Fruit fly (Drosophila melanogaster) whole organism, embryonic: ENCODE data around the gene Hacd1.
A peak's percentile ranks its signal among the peaks of the same experiment; 100 is the strongest.

Source experiments
- Abd-B ChIP-seq: fragments of 200-800 bp; sonication (Bioruptor generic); optimal IDR thresholded peaks from 2 replicates; lab custom pipeline; 2018; ENCODE audit warnings: missing biosample characterization, mild to moderate bottlenecking, missing genetic modification characterization, moderate library complexity
- BEAF-32 ChIP-seq: fragments of 200-800 bp; sonication (Bioruptor generic); optimal IDR thresholded peaks from 3 replicates; lab custom pipeline; 2017; ENCODE audit warnings: missing biosample characterization, missing genetic modification characterization, mild to moderate bottlenecking, moderate library complexity, missing genetic modification reagents
- CG10366 ChIP-seq: fragments of 200-800 bp; sonication (Bioruptor generic); IDR thresholded peaks from 2 replicates; pipeline ENCODE4 v1.3.6; 2022; ENCODE audit warnings: missing biosample characterization, missing genetic modification characterization
- CG12219 ChIP-seq: fragments of 200-800 bp; sonication (Bioruptor generic); optimal IDR thresholded peaks from 3 replicates; lab custom pipeline; 2018; ENCODE audit warnings: missing biosample characterization, mild to moderate bottlenecking, missing genetic modification characterization
- CG15601 ChIP-seq: fragments of 200-800 bp; sonication (Bioruptor generic); optimal IDR thresholded peaks from 3 replicates; lab custom pipeline; 2019; ENCODE audit warnings: missing biosample characterization, mild to moderate bottlenecking, missing genetic modification characterization, moderate library complexity
- CG1602 ChIP-seq: fragments of 200-800 bp; sonication (Bioruptor generic); optimal IDR thresholded peaks from 3 replicates; lab custom pipeline; 2016; ENCODE audit warnings: missing biosample characterization, missing genetic modification characterization
- CG1603 ChIP-seq: fragments of 200-800 bp; sonication (Bioruptor generic); optimal IDR thresholded peaks from 2 replicates; lab custom pipeline; 2019; ENCODE audit warnings: missing biosample characterization, mild to moderate bottlenecking, missing genetic modification characterization, moderate library complexity
- CG17361 ChIP-seq: fragments of 200-800 bp; sonication (Bioruptor generic); IDR thresholded peaks from 3 replicates; pipeline ENCODE4 v1.3.6; 2022; ENCODE audit warnings: missing biosample characterization, missing genetic modification characterization
- CG17912 ChIP-seq: fragments of 200-800 bp; sonication (Bioruptor generic); optimal IDR thresholded peaks from 2 replicates; lab custom pipeline; 2018; ENCODE audit warnings: missing biosample characterization, mild to moderate bottlenecking, missing genetic modification characterization
- CG2116 ChIP-seq: fragments of 200-800 bp; sonication (Bioruptor generic); optimal IDR thresholded peaks from 3 replicates; lab custom pipeline; 2018; ENCODE audit warnings: missing biosample characterization, mild to moderate bottlenecking, missing genetic modification characterization
- CG31441 ChIP-seq: fragments of 200-800 bp; sonication (Bioruptor generic); IDR thresholded peaks from 2 replicates; pipeline ENCODE4 v1.3.6; 2022; ENCODE audit warnings: missing biosample characterization, missing genetic modification characterization
- CG4404 ChIP-seq: fragments of 200-800 bp; sonication (Bioruptor generic); IDR thresholded peaks from 2 replicates; pipeline ENCODE4 v1.3.6; 2022; ENCODE audit warnings: missing biosample characterization, missing genetic modification characterization
- CG6854 ChIP-seq: fragments of 200-800 bp; sonication (Bioruptor generic); optimal IDR thresholded peaks from 3 replicates; lab custom pipeline; 2017; ENCODE audit warnings: missing biosample characterization, mild to moderate bottlenecking, missing genetic modification characterization
- CG7963 ChIP-seq: fragments of 200-800 bp; sonication (Bioruptor generic); IDR thresholded peaks from 3 replicates; pipeline ENCODE4 v1.3.6; 2022; ENCODE audit warnings: missing biosample characterization, missing genetic modification characterization; ENCODE audit not compliant: partially characterized antibody
- CG8765 ChIP-seq: fragments of 200-800 bp; sonication (Bioruptor generic); IDR thresholded peaks from 2 replicates; pipeline ENCODE4 v1.3.6; 2022; ENCODE audit warnings: missing biosample characterization, missing genetic modification characterization
- CG9437 ChIP-seq: fragments of 200-800 bp; sonication (Bioruptor generic); optimal IDR thresholded peaks from 2 replicates; lab custom pipeline; 2018; ENCODE audit warnings: missing biosample characterization, mild to moderate bottlenecking, missing genetic modification characterization
- CTCF ChIP-seq: fragments of 200-800 bp; sonication (Bioruptor generic); optimal IDR thresholded peaks from 2 replicates; lab custom pipeline; 2017; ENCODE audit warnings: missing biosample characterization, mild to moderate bottlenecking, missing genetic modification characterization, moderate library complexity
- Camta ChIP-seq: fragments of 200-800 bp; sonication (Bioruptor generic); optimal IDR thresholded peaks from 2 replicates; lab custom pipeline; 2016; ENCODE audit warnings: missing biosample characterization, missing genetic modification characterization
- Deaf1 ChIP-seq: fragments of 200-800 bp; optimal IDR thresholded peaks from 3 replicates; lab custom pipeline; 2019; ENCODE audit warnings: missing biosample characterization, mild to moderate bottlenecking, missing genetic modification characterization, moderate library complexity
- Doc3 ChIP-seq: fragments of 200-800 bp; sonication (Bioruptor generic); IDR thresholded peaks from 3 replicates; pipeline ENCODE4 v1.3.6; 2022; ENCODE audit warnings: missing biosample characterization, missing genetic modification characterization; ENCODE audit not compliant: partially characterized antibody
- Dp ChIP-seq: fragments of 200-800 bp; sonication (Bioruptor generic); optimal IDR thresholded peaks from 2 replicates; lab custom pipeline; 2018; ENCODE audit warnings: missing biosample characterization, mild to moderate bottlenecking, missing genetic modification characterization, moderate library complexity
- Drgx ChIP-seq: fragments of 200-800 bp; sonication (Bioruptor generic); IDR thresholded peaks from 2 replicates; pipeline ENCODE4 v1.3.6; 2022; ENCODE audit warnings: missing biosample characterization, missing genetic modification characterization
- Hr39 ChIP-seq: fragments of >200 bp; optimal IDR thresholded peaks from 2 replicates; lab custom pipeline; 2017
- Hr78 ChIP-seq, 2 experiments: fragments of 200-800 bp in 1 of 2; fragments of >200 bp in 1 of 2; sonication (Bioruptor generic) in 1 of 2; optimal IDR thresholded peaks; 2 replicates each; lab custom pipeline; 2017 to 2019; ENCODE audit warnings: missing biosample characterization in 2 of 2, missing genetic modification characterization in 2 of 2, mild to moderate bottlenecking in 1 of 2, moderate library complexity in 1 of 2
- Myb ChIP-seq: fragments of 200-800 bp; sonication (Bioruptor generic); optimal IDR thresholded peaks from 2 replicates; lab custom pipeline; 2016; ENCODE audit warnings: missing biosample characterization, missing genetic modification characterization
- Opbp ChIP-seq: fragments of 200-800 bp; sonication (Bioruptor generic); IDR thresholded peaks from 3 replicates; pipeline ENCODE4 v1.3.6; 2022; ENCODE audit warnings: missing biosample characterization, missing genetic modification characterization; ENCODE audit not compliant: partially characterized antibody
- Ravus ChIP-seq: fragments of 200-800 bp; sonication (Bioruptor generic); IDR thresholded peaks from 2 replicates; pipeline ENCODE4 v1.3.6; 2022; ENCODE audit warnings: missing biosample characterization, missing genetic modification characterization
- Scr ChIP-seq: fragments of 200-800 bp; sonication (Bioruptor generic); IDR thresholded peaks from 2 replicates; pipeline ENCODE4 v1.3.6; 2022; ENCODE audit warnings: missing biosample characterization, missing genetic modification characterization; ENCODE audit not compliant: partially characterized antibody
- Tbp ChIP-seq: fragments of >200 bp; optimal IDR thresholded peaks from 2 replicates; lab custom pipeline; 2018; ENCODE audit warnings: missing biosample characterization, missing genetic modification characterization
- Usf ChIP-seq: fragments of 200-800 bp; sonication (Bioruptor generic); optimal IDR thresholded peaks from 2 replicates; lab custom pipeline; 2017; ENCODE audit warnings: missing genotype, missing biosample characterization, missing genetic modification characterization
- Vsx1 ChIP-seq: fragments of 200-800 bp; sonication (Bioruptor generic); optimal IDR thresholded peaks from 2 replicates; lab custom pipeline; 2017; ENCODE audit warnings: missing biosample characterization, mild to moderate bottlenecking, missing genetic modification characterization, missing genetic modification reagents
- YL-1 ChIP-seq: fragments of 200-800 bp; sonication (Bioruptor generic); optimal IDR thresholded peaks from 3 replicates; lab custom pipeline; 2017; ENCODE audit warnings: missing biosample characterization, mild to moderate bottlenecking, missing genetic modification characterization
- abd-A ChIP-seq: fragments of 200-800 bp; sonication (Bioruptor generic); optimal IDR thresholded peaks from 3 replicates; lab custom pipeline; 2019; ENCODE audit warnings: missing biosample characterization, mild to moderate bottlenecking, missing genetic modification characterization, moderate library complexity
- amos ChIP-seq: fragments of 200-800 bp; sonication (Bioruptor generic); IDR thresholded peaks from 2 replicates; pipeline ENCODE4 v1.3.6; 2022; ENCODE audit warnings: missing biosample characterization, missing genetic modification characterization; ENCODE audit not compliant: partially characterized antibody
- ap ChIP-seq: fragments of 200-800 bp; sonication (Bioruptor generic); IDR thresholded peaks from 2 replicates; pipeline ENCODE4 v1.3.6; 2022; ENCODE audit warnings: missing biosample characterization, missing genetic modification characterization
- cg ChIP-seq: fragments of 200-800 bp; sonication (Bioruptor generic); optimal IDR thresholded peaks from 3 replicates; lab custom pipeline; 2019; ENCODE audit warnings: missing biosample characterization, mild to moderate bottlenecking, missing genetic modification characterization, moderate library complexity
- dysf ChIP-seq: fragments of 200-800 bp; sonication (Bioruptor generic); IDR thresholded peaks from 3 replicates; pipeline ENCODE4 v1.3.6; 2022; ENCODE audit warnings: missing biosample characterization, missing genetic modification characterization
- ems ChIP-seq: fragments of 200-800 bp; sonication (Bioruptor generic); optimal IDR thresholded peaks from 3 replicates; lab custom pipeline; 2016; ENCODE audit warnings: missing biosample characterization, missing genetic modification characterization
- en ChIP-seq: fragments of 200-800 bp; sonication (Bioruptor generic); optimal IDR thresholded peaks from 2 replicates; lab custom pipeline; 2016; ENCODE audit warnings: missing biosample characterization, missing genetic modification characterization
- jing ChIP-seq: fragments of 200-800 bp; sonication (Bioruptor generic); optimal IDR thresholded peaks from 2 replicates; lab custom pipeline; 2018; ENCODE audit warnings: missing biosample characterization, mild to moderate bottlenecking, missing genetic modification characterization
- lov ChIP-seq, 2 experiments: fragments of 200-800 bp in 1 of 2; fragments of >200 bp in 1 of 2; sonication (Bioruptor generic) in 1 of 2; IDR thresholded peaks in 1 of 2; optimal IDR thresholded peaks in 1 of 2; 2 replicates in 1 of 2; 3 replicates in 1 of 2; pipeline versions ENCODE4 v1.3.6 to Lab custom; 2017 to 2022; ENCODE audit warnings: missing biosample characterization in 1 of 2, missing genetic modification characterization in 1 of 2
- p53 ChIP-seq: fragments of 200-800 bp; sonication (Bioruptor generic); optimal IDR thresholded peaks from 2 replicates; lab custom pipeline; 2016; ENCODE audit warnings: missing biosample characterization, missing genetic modification characterization
- pum ChIP-seq: fragments of 200-800 bp; sonication (Bioruptor generic); optimal IDR thresholded peaks from 2 replicates; lab custom pipeline; 2016; ENCODE audit warnings: missing biosample characterization, missing genetic modification characterization
- pzg ChIP-seq: fragments of 200-800 bp; sonication (Bioruptor generic); optimal IDR thresholded peaks from 3 replicates; lab custom pipeline; 2018; ENCODE audit warnings: missing biosample characterization, mild to moderate bottlenecking, missing genetic modification characterization, moderate library complexity
- sens-2 ChIP-seq: fragments of 200-800 bp; sonication (Bioruptor generic); IDR thresholded peaks from 2 replicates; pipeline ENCODE4 v1.3.6; 2022; ENCODE audit warnings: missing biosample characterization, missing genetic modification characterization
- stwl ChIP-seq: fragments of 200-800 bp; sonication (Bioruptor generic); optimal IDR thresholded peaks from 3 replicates; lab custom pipeline; 2018; ENCODE audit warnings: missing biosample characterization, mild to moderate bottlenecking, missing genetic modification characterization, moderate library complexity
- tgo ChIP-seq: fragments of 200-800 bp; sonication (Bioruptor generic); IDR thresholded peaks from 3 replicates; pipeline ENCODE4 v1.3.6; 2022; ENCODE audit warnings: missing biosample characterization, missing genetic modification characterization
- tio ChIP-seq: fragments of 200-800 bp; sonication (Bioruptor generic); optimal IDR thresholded peaks from 2 replicates; lab custom pipeline; 2017; ENCODE audit warnings: missing biosample characterization, missing genetic modification characterization, inconsistent platforms
- trem ChIP-seq: fragments of 200-800 bp; optimal IDR thresholded peaks from 3 replicates; lab custom pipeline; 2019; ENCODE audit warnings: missing biosample characterization, mild to moderate bottlenecking, missing genetic modification characterization, moderate library complexity
- trh ChIP-seq: fragments of 200-800 bp; sonication (Bioruptor generic); optimal IDR thresholded peaks from 2 replicates; lab custom pipeline; 2016; ENCODE audit warnings: missing biosample characterization, missing genetic modification characterization
- usp ChIP-seq: fragments of >200 bp; optimal IDR thresholded peaks from 2 replicates; lab custom pipeline; 2017; ENCODE audit warnings: missing biosample characterization, missing genetic modification characterization
- zf30C ChIP-seq: fragments of 200-800 bp; sonication (Bioruptor generic); optimal IDR thresholded peaks from 3 replicates; lab custom pipeline; 2018; ENCODE audit warnings: missing biosample characterization, mild to moderate bottlenecking, missing genetic modification characterization

The Hacd1 gene

DNA sequence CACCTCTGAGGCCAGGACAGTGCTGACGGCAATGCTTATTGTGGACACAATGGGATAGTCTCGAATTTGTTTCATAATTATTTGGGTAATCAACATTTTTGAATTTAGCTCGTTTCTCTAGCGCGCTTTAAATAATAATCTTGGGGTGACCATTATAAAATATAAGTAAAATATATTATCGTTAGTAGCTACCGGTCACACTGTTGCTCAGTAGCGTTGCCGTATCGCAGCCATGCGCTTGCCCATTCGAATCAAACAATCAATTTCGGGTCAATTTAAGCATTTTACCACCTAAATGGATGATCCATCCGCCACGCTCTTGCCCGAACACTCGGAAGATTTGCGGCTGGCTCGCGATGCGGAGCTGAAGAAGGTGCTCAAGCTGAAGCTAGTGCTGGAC is 12.3 kb downstream of the Hacd1 start, which contains the start of the genes zuc and dgt2 (continued):
- no peak for TF ChIP-seq abd-A (tag; lab: Kevin White, UChicago)
- TF ChIP-seq CG17912 (GFP tag; lab: Kevin White, UChicago), result no peak
- no peak for TF ChIP-seq CG8765 (GFP tag; lab: Robert Waterston, UW)
- peak; percentile 64 for TF ChIP-seq trem
- peak; percentile 21 for TF ChIP-seq CG2116 (GFP tag; lab: Kevin White, UChicago)
- peak; percentile 86 for TF ChIP-seq stwl (tag; lab: Kevin White, UChicago)
- TF ChIP-seq Opbp (GFP tag; lab: Robert Waterston, UW), result no peak
- TF ChIP-seq tgo (GFP tag; lab: Robert Waterston, UW), result no peak
- TF ChIP-seq jing (GFP tag; lab: Kevin White, UChicago), result no peak
- TF ChIP-seq dysf, result no peak
- TF ChIP-seq CG31441 (GFP tag; lab: Robert Waterston, UW), result no peak
- TF ChIP-seq YL-1 (GFP tag; lab: Kevin White, UChicago), result peak; percentile 29
- peak; percentile 35; the same call in 1 of the 2 replicates for TF ChIP-seq amos (GFP tag; lab: Robert Waterston, UW)
- no peak for TF ChIP-seq CG17361 (GFP tag; lab: Robert Waterston, UW)
- no peak for TF ChIP-seq trh
- TF ChIP-seq pum (GFP tag; lab: Kevin White, UChicago), result no peak
- no peak for TF ChIP-seq lov (optimal IDR thresholded peaks at IDR 0.05; lab: Kevin White, UChicago)
- no peak for TF ChIP-seq lov (GFP tag; IDR thresholded peaks at IDR 0.05; lab: Robert Waterston, UW)
- no peak for TF ChIP-seq p53 (GFP tag; lab: Kevin White, UChicago)
- no peak for TF ChIP-seq en (GFP tag; lab: Kevin White, UChicago)
- TF ChIP-seq CG1603 (tag; lab: Kevin White, UChicago), result peak; percentile 45
- TF ChIP-seq CG10366 (GFP tag; lab: Robert Waterston, UW), result no peak
- TF ChIP-seq Hr78 (GFP tag; optimal IDR thresholded peaks at IDR 0.05; lab: Kevin White, UChicago), result no peak
- peak; percentile 16 for TF ChIP-seq Abd-B (GFP tag; lab: Kevin White, UChicago)
- no peak for TF ChIP-seq CG7963 (GFP tag; lab: Robert Waterston, UW)
- TF ChIP-seq Dp (GFP tag; lab: Kevin White, UChicago), result peak; percentile 83
- TF ChIP-seq cg (GFP tag; lab: Kevin White, UChicago), result no peak
- TF ChIP-seq CG4404 (GFP tag; lab: Robert Waterston, UW), result no peak
- TF ChIP-seq CG12219 (GFP tag; lab: Kevin White, UChicago), result no peak
- TF ChIP-seq Ravus (GFP tag; lab: Robert Waterston, UW), result no peak
- TF ChIP-seq Tbp (GFP tag; lab: Kevin White, UChicago), result no peak
- peak; percentile 39 for TF ChIP-seq BEAF-32 (GFP tag; lab: Kevin White, UChicago)
- TF ChIP-seq Usf (GFP tag; lab: Kevin White, UChicago), result no peak
- TF ChIP-seq pzg (GFP tag; lab: Kevin White, UChicago), result peak; percentile 71
- TF ChIP-seq Vsx1 (GFP tag; lab: Kevin White, UChicago), result no peak
- no peak for TF ChIP-seq Deaf1
- TF ChIP-seq sens-2 (GFP tag; lab: Robert Waterston, UW), result no peak
- TF ChIP-seq CG1602 (GFP tag; lab: Kevin White, UChicago), result no peak
- TF ChIP-seq CG9437 (GFP tag; lab: Kevin White, UChicago), result no peak
- peak; percentile 25 for TF ChIP-seq Scr (GFP tag; lab: Robert Waterston, UW)
- TF ChIP-seq usp (GFP tag; lab: Kevin White, UChicago), result no peak
- no peak for TF ChIP-seq Drgx
- no peak for TF ChIP-seq ap (GFP tag; lab: Robert Waterston, UW)
- TF ChIP-seq tio (GFP tag; lab: Kevin White, UChicago), result no peak
- no peak for TF ChIP-seq ems (GFP tag; lab: Kevin White, UChicago)
- TF ChIP-seq Camta (GFP tag; lab: Kevin White, UChicago), result no peak
- TF ChIP-seq Myb, result peak; percentile 11
- no peak for TF ChIP-seq CTCF (GFP tag; lab: Kevin White, UChicago)
- TF ChIP-seq Doc3 (GFP tag; lab: Robert Waterston, UW), result no peak; the same call in 2 of the 3 replicates
- no peak for TF ChIP-seq CG6854 (GFP tag; lab: Kevin White, UChicago)
- no peak for TF ChIP-seq Hr39 (lab: Kevin White, UChicago)
- TF ChIP-seq zf30C (GFP tag; lab: Kevin White, UChicago), result no peak
- TF ChIP-seq CG15601 (tag; lab: Kevin White, UChicago), result no peak
